Worm (Caenorhabditis elegans) whole organism, L4/young adult: ENCODE data around the gene hse-5.

Experiments used
- dao-5 ChIP-seq: sonication (generic microtip); optimal IDR thresholded peaks from 2 replicates; lab custom pipeline; 2016; ENCODE audit warnings: missing genotype, missing genetic modification characterization, moderate library complexity, missing compliant biosample characterization
- him-1 ChIP-seq: sonication (generic microtip); optimal IDR thresholded peaks from 2 replicates; lab custom pipeline; 2016; ENCODE audit warnings: missing genotype, missing genetic modification reagents, missing genetic modification characterization, missing compliant biosample characterization

DNA sequence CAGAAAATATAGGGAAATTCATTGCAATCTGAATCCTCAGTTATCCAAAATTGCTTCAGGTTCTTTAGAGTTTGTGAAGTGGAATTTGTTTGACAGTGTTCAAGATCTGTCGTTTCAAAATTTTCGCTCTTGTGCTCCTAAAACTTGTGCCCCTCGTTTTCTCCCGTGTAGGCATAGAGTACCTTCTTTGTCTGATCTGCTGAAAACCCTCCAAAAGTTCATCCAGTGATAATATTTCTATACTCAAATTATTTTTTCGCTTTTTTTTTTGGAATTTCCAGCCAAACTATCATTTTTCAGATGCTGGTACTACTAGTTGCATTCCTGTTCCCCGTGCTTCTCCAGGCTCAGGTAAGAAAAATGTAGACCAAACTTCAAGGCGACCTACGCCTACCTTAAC, 49.4 kb downstream of the hse-5 start, which contains the start of gene R07E5.4:
- no peak for TF ChIP-seq him-1 (tag; lab: Kevin White, UChicago)
- TF ChIP-seq dao-5 = no peak
